Fruit fly (Drosophila melanogaster) Kc167 (cell line): ENCODE results near the gene Gmap.

Source experiments
- Myc ChIP-seq: fragments of >200 bp; optimal IDR thresholded peaks from 2 replicates; lab custom pipeline; 2017; ENCODE audit warnings: missing external identifiers
- Sin3A ChIP-seq: fragments of >200 bp; optimal IDR thresholded peaks from 2 replicates; lab custom pipeline; 2018; ENCODE audit warnings: missing external identifiers
- h ChIP-seq: fragments of >200 bp; optimal IDR thresholded peaks from 3 replicates; lab custom pipeline; 2018; ENCODE audit warnings: missing external identifiers
- insv ChIP-seq: fragments of >200 bp; optimal IDR thresholded peaks from 3 replicates; lab custom pipeline; 2018; ENCODE audit warnings: missing external identifiers
- psq ChIP-seq: fragments of >200 bp; optimal IDR thresholded peaks from 2 replicates; lab custom pipeline; 2017; ENCODE audit warnings: missing external identifiers

DNA sequence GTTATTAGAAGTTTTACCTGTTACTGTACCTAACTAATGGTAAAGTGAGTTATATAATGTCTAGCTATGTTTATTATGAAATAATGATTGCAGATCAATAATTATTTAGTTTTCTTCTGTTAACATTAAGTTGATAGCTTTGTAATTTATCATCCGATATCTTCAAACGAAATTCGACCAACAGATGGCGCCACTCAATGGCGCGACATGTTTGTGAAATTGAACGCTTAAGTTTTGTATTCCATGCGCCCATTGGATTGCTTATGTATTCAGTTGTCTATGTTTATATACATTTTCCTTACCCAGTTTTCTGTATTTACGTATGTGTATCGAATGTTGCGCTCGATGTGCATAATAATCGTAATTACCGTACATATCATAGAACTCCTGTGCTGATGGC lies 3.8 kb downstream of the Gmap start:
- TF ChIP-seq h (lab: Kevin White, UChicago) (no peak), Myc (lab: Kevin White, UChicago) (no peak), Sin3A (no peak), psq (lab: Kevin White, UChicago) (no peak), insv (lab: Kevin White, UChicago) (no peak)
